Fruit fly (Drosophila melanogaster) whole organism, adult: Measurements from ENCODE around the gene Pss.

ENCODE experiments used
- CG12768 ChIP-seq: fragments of 200-800 bp; sonication (Bioruptor generic); optimal IDR thresholded peaks from 2 replicates; lab custom pipeline; 2017; ENCODE audit warnings: missing biosample characterization, missing genetic modification characterization, mild to moderate bottlenecking, moderate library complexity, missing genetic modification reagents
- CG33017 ChIP-seq: fragments of 200-800 bp; sonication (Bioruptor generic); optimal IDR thresholded peaks from 2 replicates; lab custom pipeline; 2018; ENCODE audit warnings: missing biosample characterization, mild to moderate bottlenecking, missing genetic modification characterization, moderate library complexity
- CG5204 ChIP-seq: fragments of 200-800 bp; sonication (Bioruptor generic); optimal IDR thresholded peaks from 2 replicates; lab custom pipeline; 2016; ENCODE audit warnings: missing biosample characterization, missing genetic modification characterization
- CG7045 ChIP-seq: fragments of 200-800 bp; sonication (Bioruptor generic); optimal IDR thresholded peaks from 2 replicates; lab custom pipeline; 2017; ENCODE audit warnings: missing biosample characterization, mild to moderate bottlenecking, missing genetic modification characterization
- Clk ChIP-seq: fragments of 200-800 bp; sonication (Bioruptor generic); optimal IDR thresholded peaks from 2 replicates; lab custom pipeline; 2017; ENCODE audit warnings: missing biosample characterization, missing genetic modification characterization
- Crg-1 ChIP-seq: fragments of 200-800 bp; sonication (Bioruptor generic); optimal IDR thresholded peaks from 2 replicates; lab custom pipeline; 2016; ENCODE audit warnings: missing biosample characterization, missing genetic modification characterization
- Mnt ChIP-seq: fragments of 200-800 bp; sonication (Bioruptor generic); optimal IDR thresholded peaks from 2 replicates; lab custom pipeline; 2016; ENCODE audit warnings: missing biosample characterization, mild to moderate bottlenecking, missing genetic modification characterization
- bab1 ChIP-seq: fragments of 200-800 bp; sonication (Bioruptor generic); optimal IDR thresholded peaks from 3 replicates; lab custom pipeline; 2019; ENCODE audit warnings: missing biosample characterization, mild to moderate bottlenecking, missing genetic modification characterization, moderate library complexity
- cic ChIP-seq: fragments of 200-800 bp; sonication (Bioruptor generic); optimal IDR thresholded peaks from 2 replicates; lab custom pipeline; 2017; ENCODE audit warnings: missing biosample characterization, mild to moderate bottlenecking, missing genetic modification characterization, moderate library complexity
- cnc ChIP-seq, 2 experiments: fragments of >200 bp; optimal IDR thresholded peaks; 2 replicates each; lab custom pipeline; 2017
- kay ChIP-seq: fragments of 200-800 bp; sonication (Bioruptor generic); peaks from one replicate; lab custom pipeline; 2016; ENCODE audit warnings: missing biosample characterization, missing genetic modification characterization, borderline replicate concordance
- pad ChIP-seq: fragments of 200-800 bp; sonication (Bioruptor generic); optimal IDR thresholded peaks from 3 replicates; lab custom pipeline; 2017; ENCODE audit warnings: missing biosample characterization, missing genetic modification characterization, mild to moderate bottlenecking, moderate library complexity, missing genetic modification reagents
- tj ChIP-seq: fragments of 200-800 bp; sonication (Bioruptor generic); optimal IDR thresholded peaks from 3 replicates; lab custom pipeline; 2017; ENCODE audit warnings: missing biosample characterization, mild to moderate bottlenecking, missing genetic modification characterization, moderate library complexity
- toe ChIP-seq: fragments of 200-800 bp; sonication (Bioruptor generic); optimal IDR thresholded peaks from 2 replicates; lab custom pipeline; 2016; ENCODE audit warnings: missing biosample characterization, missing genetic modification characterization

dm6 chr3L:20474789-20475208 is 51.2 kb downstream of the Pss start:
- TF ChIP-seq toe (GFP tag; lab: Kevin White, UChicago) (peak; percentile 91), tj (GFP tag; lab: Kevin White, UChicago) (peak; percentile 71), CG12768 (GFP tag; lab: Kevin White, UChicago) (peak; percentile 91), CG7045 (GFP tag; lab: Kevin White, UChicago) (peak; percentile 91), CG5204 (GFP tag; lab: Kevin White, UChicago) (peak; percentile 78), Crg-1 (peak; percentile 90), CG33017 (tag; lab: Kevin White, UChicago) (peak; percentile 90), kay (GFP tag; lab: Kevin White, UChicago) (peak; percentile 85), cnc (optimal IDR thresholded peaks at IDR 0.05; lab: Kevin White, UChicago) (no peak), cic (peak; percentile 80), Mnt (GFP tag; lab: Kevin White, UChicago) (peak; percentile 68), bab1 (GFP tag; lab: Kevin White, UChicago) (peak; percentile 90), pad (GFP tag; lab: Kevin White, UChicago) (peak; percentile 68), Clk (GFP tag; lab: Kevin White, UChicago) (peak; percentile 79)
